Fruit fly (Drosophila melanogaster) whole organism, embryonic: ENCODE measurements around the gene GramD1B.

Experiments
- Adf1 ChIP-seq: fragments of 200-800 bp; sonication (Bioruptor generic); IDR thresholded peaks from 2 replicates; pipeline ENCODE4 v1.3.6; 2022; ENCODE audit warnings: missing biosample characterization, missing genetic modification characterization
- Bteb2 ChIP-seq: fragments of 200-800 bp; sonication (Bioruptor generic); optimal IDR thresholded peaks from 2 replicates; lab custom pipeline; 2016; ENCODE audit warnings: missing biosample characterization, missing genetic modification characterization
- CG12299 ChIP-seq: fragments of 200-800 bp; sonication (Bioruptor generic); optimal IDR thresholded peaks from 2 replicates; lab custom pipeline; 2018; ENCODE audit warnings: missing biosample characterization, mild to moderate bottlenecking, missing genetic modification characterization
- CG12769 ChIP-seq: fragments of 200-800 bp; sonication (Bioruptor generic); optimal IDR thresholded peaks from 2 replicates; lab custom pipeline; 2019; ENCODE audit warnings: missing biosample characterization, mild to moderate bottlenecking, missing genetic modification characterization, moderate library complexity
- CG13123 ChIP-seq: fragments of 200-800 bp; sonication (Bioruptor generic); optimal IDR thresholded peaks from 2 replicates; lab custom pipeline; 2016; ENCODE audit warnings: missing biosample characterization, missing genetic modification characterization
- CG15011 ChIP-seq: fragments of 200-800 bp; sonication (Bioruptor generic); optimal IDR thresholded peaks from 3 replicates; lab custom pipeline; 2018; ENCODE audit warnings: missing biosample characterization, mild to moderate bottlenecking, missing genetic modification characterization
- CG1602 ChIP-seq: fragments of 200-800 bp; sonication (Bioruptor generic); optimal IDR thresholded peaks from 3 replicates; lab custom pipeline; 2016; ENCODE audit warnings: missing biosample characterization, missing genetic modification characterization
- CG17385 ChIP-seq: fragments of 200-800 bp; sonication (Bioruptor generic); optimal IDR thresholded peaks from 3 replicates; lab custom pipeline; 2018; ENCODE audit warnings: missing biosample characterization, mild to moderate bottlenecking, missing genetic modification characterization
- CG17802 ChIP-seq: fragments of 200-800 bp; sonication (Bioruptor generic); optimal IDR thresholded peaks from 2 replicates; lab custom pipeline; 2018; ENCODE audit warnings: missing biosample characterization, mild to moderate bottlenecking, missing genetic modification characterization, moderate library complexity
- CG2199 ChIP-seq: fragments of 200-800 bp; sonication (Bioruptor generic); IDR thresholded peaks from 3 replicates; pipeline ENCODE4 v1.3.6; 2022; ENCODE audit warnings: missing biosample characterization, missing genetic modification characterization
- CG2889 ChIP-seq: fragments of 200-800 bp; sonication (Bioruptor generic); IDR thresholded peaks from 3 replicates; pipeline ENCODE4 v1.3.6; 2022; ENCODE audit warnings: missing biosample characterization, missing genetic modification characterization
- CG31388 ChIP-seq: fragments of 200-800 bp; sonication (Bioruptor generic); optimal IDR thresholded peaks from 2 replicates; lab custom pipeline; 2016; ENCODE audit warnings: missing biosample characterization, missing genetic modification characterization
- CG32767 ChIP-seq: fragments of 200-800 bp; sonication (Bioruptor generic); IDR thresholded peaks from 2 replicates; pipeline ENCODE4 v1.3.6; 2022; ENCODE audit warnings: missing biosample characterization, missing genetic modification characterization
- CG5245 ChIP-seq: fragments of 200-800 bp; sonication (Bioruptor generic); optimal IDR thresholded peaks from 3 replicates; lab custom pipeline; 2016; ENCODE audit warnings: missing biosample characterization, missing genetic modification characterization
- CG5953 ChIP-seq: fragments of 200-800 bp; sonication (Bioruptor generic); IDR thresholded peaks from 2 replicates; pipeline ENCODE4 v1.3.6; 2022; ENCODE audit warnings: missing biosample characterization, missing genetic modification characterization
- CG6689 ChIP-seq: fragments of 200-800 bp; sonication (Bioruptor generic); IDR thresholded peaks from 2 replicates; pipeline ENCODE4 v1.3.6; 2022; ENCODE audit warnings: missing biosample characterization, missing genetic modification characterization
- CG8359 ChIP-seq: fragments of 200-800 bp; sonication (Bioruptor generic); optimal IDR thresholded peaks from 2 replicates; lab custom pipeline; 2017; ENCODE audit warnings: missing biosample characterization, mild to moderate bottlenecking, missing genetic modification characterization, borderline replicate concordance
- CG8478 ChIP-seq: fragments of >200 bp; optimal IDR thresholded peaks from 2 replicates; lab custom pipeline; 2018
- CHES-1-like ChIP-seq: fragments of 200-800 bp; sonication (Bioruptor generic); optimal IDR thresholded peaks from 2 replicates; lab custom pipeline; 2016; ENCODE audit warnings: missing biosample characterization, missing genetic modification characterization
- CTCF ChIP-seq: fragments of 200-800 bp; sonication (Bioruptor generic); optimal IDR thresholded peaks from 2 replicates; lab custom pipeline; 2017; ENCODE audit warnings: missing biosample characterization, mild to moderate bottlenecking, missing genetic modification characterization, moderate library complexity
- D ChIP-seq, 2 experiments: fragments of 200-800 bp in 1 of 2; fragments of >200 bp in 1 of 2; sonication (Bioruptor generic) in 1 of 2; optimal IDR thresholded peaks; 2 replicates in 1 of 2; 3 replicates in 1 of 2; lab custom pipeline; 2017; ENCODE audit warnings: mild to moderate bottlenecking in 1 of 2, missing biosample characterization in 1 of 2, missing genetic modification characterization in 1 of 2, missing genetic modification reagents in 1 of 2
- Deaf1 ChIP-seq: fragments of 200-800 bp; optimal IDR thresholded peaks from 3 replicates; lab custom pipeline; 2019; ENCODE audit warnings: missing biosample characterization, mild to moderate bottlenecking, missing genetic modification characterization, moderate library complexity
- Dref ChIP-seq: fragments of 200-800 bp; sonication (Bioruptor generic); IDR thresholded peaks from 2 replicates; pipeline ENCODE4 v1.3.6; 2022; ENCODE audit warnings: missing biosample characterization, missing genetic modification characterization
- Elba2 ChIP-seq: fragments of 200-800 bp; sonication (Bioruptor generic); optimal IDR thresholded peaks from 3 replicates; lab custom pipeline; 2016; ENCODE audit warnings: missing biosample characterization, missing genetic modification characterization
- H15 ChIP-seq: fragments of 200-800 bp; sonication (Bioruptor generic); IDR thresholded peaks from 3 replicates; pipeline ENCODE4 v1.3.6; 2022; ENCODE audit warnings: missing biosample characterization, missing genetic modification characterization
- Hr51 ChIP-seq, 2 experiments: fragments of 200-800 bp; sonication (Bioruptor generic); optimal IDR thresholded peaks; 2 replicates in 1 of 2; 3 replicates in 1 of 2; lab custom pipeline; 2016 to 2018; ENCODE audit warnings: missing biosample characterization in 2 of 2, missing genetic modification characterization in 2 of 2, mild to moderate bottlenecking in 1 of 2, moderate library complexity in 1 of 2
- NFAT ChIP-seq: fragments of 200-800 bp; sonication (Bioruptor generic); IDR thresholded peaks from 2 replicates; pipeline ENCODE4 v1.3.6; 2022; ENCODE audit warnings: missing biosample characterization, missing genetic modification characterization
- Oaz ChIP-seq: fragments of 200-800 bp; sonication (Bioruptor generic); IDR thresholded peaks from 2 replicates; pipeline ENCODE4 v1.3.6; 2022; ENCODE audit warnings: missing biosample characterization, missing genetic modification characterization
- Opbp ChIP-seq: fragments of 200-800 bp; sonication (Bioruptor generic); IDR thresholded peaks from 3 replicates; pipeline ENCODE4 v1.3.6; 2022; ENCODE audit warnings: missing biosample characterization, missing genetic modification characterization; ENCODE audit not compliant: partially characterized antibody
- PHDP ChIP-seq: fragments of 200-800 bp; sonication (Bioruptor generic); optimal IDR thresholded peaks from 3 replicates; lab custom pipeline; 2018; ENCODE audit warnings: missing biosample characterization, mild to moderate bottlenecking, missing genetic modification characterization, moderate library complexity
- Sry-β ChIP-seq: fragments of 200-800 bp; sonication (Bioruptor generic); optimal IDR thresholded peaks from 2 replicates; lab custom pipeline; 2018; ENCODE audit warnings: missing biosample characterization, mild to moderate bottlenecking, missing genetic modification characterization, moderate library complexity
- Taf1 ChIP-seq: fragments of 200-800 bp; sonication (Bioruptor generic); IDR thresholded peaks from 2 replicates; pipeline ENCODE4 v1.3.6; 2022; ENCODE audit warnings: missing biosample characterization, missing genetic modification characterization
- ash1 ChIP-seq: fragments of 200-800 bp; sonication (Bioruptor generic); optimal IDR thresholded peaks from 2 replicates; lab custom pipeline; 2018; ENCODE audit warnings: missing biosample characterization, mild to moderate bottlenecking, missing genetic modification characterization
- bsh ChIP-seq, 2 experiments: fragments of 200-800 bp; sonication (Bioruptor generic); optimal IDR thresholded peaks; 2 replicates each; lab custom pipeline; 2017 to 2018; ENCODE audit warnings: mild to moderate bottlenecking in 2 of 2, missing biosample characterization in 2 of 2, missing genetic modification characterization in 2 of 2, moderate library complexity in 1 of 2
- cas ChIP-seq: fragments of 200-800 bp; sonication (Bioruptor generic); IDR thresholded peaks from 2 replicates; pipeline ENCODE4 v1.3.6; 2022; ENCODE audit warnings: missing biosample characterization, missing genetic modification characterization
- corto ChIP-seq: fragments of 200-800 bp; sonication (Bioruptor generic); optimal IDR thresholded peaks from 2 replicates; lab custom pipeline; 2016; ENCODE audit warnings: missing biosample characterization, mild to moderate bottlenecking, missing genetic modification characterization, moderate library complexity
- crol ChIP-seq: fragments of 200-800 bp; sonication (Bioruptor generic); IDR thresholded peaks from 2 replicates; pipeline ENCODE4 v1.3.6; 2022; ENCODE audit warnings: missing biosample characterization, missing genetic modification characterization
- da ChIP-seq: fragments of 200-800 bp; sonication (Bioruptor generic); optimal IDR thresholded peaks from 2 replicates; lab custom pipeline; 2016; ENCODE audit warnings: missing biosample characterization, missing genetic modification characterization
- dmrt99B ChIP-seq: fragments of 200-800 bp; sonication (Bioruptor generic); optimal IDR thresholded peaks from 2 replicates; lab custom pipeline; 2018; ENCODE audit warnings: missing biosample characterization, mild to moderate bottlenecking, missing genetic modification characterization, moderate library complexity
- ems ChIP-seq: fragments of 200-800 bp; sonication (Bioruptor generic); optimal IDR thresholded peaks from 3 replicates; lab custom pipeline; 2016; ENCODE audit warnings: missing biosample characterization, missing genetic modification characterization
- ewg ChIP-seq: fragments of 200-800 bp; sonication (Bioruptor generic); optimal IDR thresholded peaks from 3 replicates; lab custom pipeline; 2017; ENCODE audit warnings: mild to moderate bottlenecking, missing biosample characterization, missing genetic modification reagents, missing genetic modification characterization
- ftz-f1 ChIP-seq: fragments of 200-800 bp; sonication (Bioruptor generic); optimal IDR thresholded peaks from 2 replicates; lab custom pipeline; 2016; ENCODE audit warnings: missing biosample characterization, missing genetic modification characterization
- gfzf ChIP-seq: fragments of 200-800 bp; sonication (Bioruptor generic); optimal IDR thresholded peaks from 2 replicates; lab custom pipeline; 2016; ENCODE audit warnings: missing biosample characterization, mild to moderate bottlenecking, missing genetic modification characterization, moderate library complexity
- lbe ChIP-seq: fragments of 200-800 bp; sonication (Bioruptor generic); optimal IDR thresholded peaks from 2 replicates; lab custom pipeline; 2016; ENCODE audit warnings: missing biosample characterization, mild to moderate bottlenecking, missing genetic modification characterization
- maf-S ChIP-seq: fragments of 200-800 bp; sonication (Bioruptor generic); optimal IDR thresholded peaks from 2 replicates; lab custom pipeline; 2016; ENCODE audit warnings: missing biosample characterization, missing genetic modification characterization
- pfk ChIP-seq: fragments of 200-800 bp; sonication (Bioruptor generic); optimal IDR thresholded peaks from 2 replicates; lab custom pipeline; 2018; ENCODE audit warnings: missing biosample characterization, mild to moderate bottlenecking, missing genetic modification characterization, moderate library complexity
- sqz ChIP-seq: fragments of 200-800 bp; sonication (Bioruptor generic); optimal IDR thresholded peaks from 3 replicates; lab custom pipeline; 2018; ENCODE audit warnings: missing biosample characterization, mild to moderate bottlenecking, missing genetic modification characterization
- tll ChIP-seq, 2 experiments: fragments of 200-800 bp in 1 of 2; fragments of >200 bp in 1 of 2; sonication (Bioruptor generic) in 1 of 2; optimal IDR thresholded peaks; 2 replicates each; lab custom pipeline; 2017 to 2019; ENCODE audit warnings: missing biosample characterization in 2 of 2, missing genetic modification characterization in 2 of 2, mild to moderate bottlenecking in 1 of 2, moderate library complexity in 1 of 2
- vfl ChIP-seq: fragments of 200-800 bp; sonication (Bioruptor generic); optimal IDR thresholded peaks from 2 replicates; lab custom pipeline; 2016; ENCODE audit warnings: missing biosample characterization, missing genetic modification characterization

Gene GramD1B

dm6 chr2L:3323319-3324287 lies 49.6 kb downstream of the GramD1B start, which contains the start of gene CG33281 (continued):
- TF ChIP-seq Opbp: no peak
- no peak for TF ChIP-seq CG12299
- peak; percentile 11 for TF ChIP-seq dmrt99B (tag; lab: Kevin White, UChicago)
- no peak for TF ChIP-seq da (GFP tag; lab: Kevin White, UChicago)
- TF ChIP-seq bsh (GFP tag; optimal IDR thresholded peaks at IDR 0.05; lab: Kevin White, UChicago): no peak
- no peak for TF ChIP-seq CTCF (GFP tag; lab: Kevin White, UChicago)
- no peak for TF ChIP-seq Elba2 (GFP tag; lab: Kevin White, UChicago)
- TF ChIP-seq CG8478 (lab: Kevin White, UChicago): no peak
- TF ChIP-seq gfzf (GFP tag; lab: Kevin White, UChicago): no peak
- no peak for TF ChIP-seq Bteb2
- no peak for TF ChIP-seq ewg
- TF ChIP-seq D (optimal IDR thresholded peaks at IDR 0.05; lab: Kevin White, UChicago): no peak
- TF ChIP-seq D (GFP tag; optimal IDR thresholded peaks at IDR 0.05; lab: Kevin White, UChicago): no peak
- TF ChIP-seq CG17385 (GFP tag; lab: Kevin White, UChicago): no peak
- TF ChIP-seq Deaf1 (tag; lab: Kevin White, UChicago): no peak
- TF ChIP-seq CG15011: peak; percentile 68
- no peak for TF ChIP-seq CG5953 (GFP tag; lab: Robert Waterston, UW)
- no peak for TF ChIP-seq sqz (GFP tag; lab: Kevin White, UChicago)
- TF ChIP-seq Oaz: no peak
- TF ChIP-seq vfl: no peak
- TF ChIP-seq H15 (GFP tag; lab: Robert Waterston, UW): no peak
- peak; percentile 33 for TF ChIP-seq CG8359
- peak; percentile 12 for TF ChIP-seq pfk (GFP tag; lab: Kevin White, UChicago)
- no peak for TF ChIP-seq CG12769
- TF ChIP-seq CG6689 (GFP tag; lab: Robert Waterston, UW): no peak
- no peak for TF ChIP-seq ems (GFP tag; lab: Kevin White, UChicago)
- TF ChIP-seq Hr51 (GFP tag; optimal IDR thresholded peaks at IDR 0.05; lab: Kevin White, UChicago): no peak
- no peak for TF ChIP-seq CHES-1-like (GFP tag; lab: Kevin White, UChicago)
- no peak for TF ChIP-seq maf-S (GFP tag; lab: Kevin White, UChicago)
- no peak for TF ChIP-seq CG31388 (GFP tag; lab: Kevin White, UChicago)
- no peak for TF ChIP-seq CG5245 (GFP tag; lab: Kevin White, UChicago)
- TF ChIP-seq ash1: no peak
- peak; percentile 4 for TF ChIP-seq PHDP (tag; lab: Kevin White, UChicago)
- TF ChIP-seq corto (GFP tag; lab: Kevin White, UChicago): no peak
- TF ChIP-seq Sry-β (GFP tag; lab: Kevin White, UChicago): no peak
- no peak for TF ChIP-seq crol (GFP tag; lab: Robert Waterston, UW)
- TF ChIP-seq ftz-f1 (GFP tag; lab: Kevin White, UChicago): no peak
- no peak for TF ChIP-seq Dref
- no peak for TF ChIP-seq CG32767
- no peak for TF ChIP-seq tll (GFP tag; optimal IDR thresholded peaks at IDR 0.05; lab: Kevin White, UChicago)
- TF ChIP-seq lbe (GFP tag; lab: Kevin White, UChicago): no peak
- no peak for TF ChIP-seq Adf1
- no peak for TF ChIP-seq CG13123 (GFP tag; lab: Kevin White, UChicago)
- TF ChIP-seq cas (GFP tag; lab: Robert Waterston, UW): no peak
- no peak for TF ChIP-seq CG17802 (tag; lab: Kevin White, UChicago)
- no peak for TF ChIP-seq NFAT (GFP tag; lab: Robert Waterston, UW)
- TF ChIP-seq CG1602: no peak
- no peak for TF ChIP-seq CG2199 (GFP tag; lab: Robert Waterston, UW)
- no peak for TF ChIP-seq Taf1
- TF ChIP-seq CG2889 (GFP tag; lab: Robert Waterston, UW): no peak
